Worm (Caenorhabditis elegans): Measurements from ENCODE around the gene B0280.11.

ce11 chrIII:7140228-7140710 is 2.2 kb upstream of the B0280.11 start:
- TF ChIP-seq T22C8.4 (GFP tag; IDR thresholded peaks at IDR 0.05) (no peak), cog-1 (tag; optimal IDR thresholded peaks at IDR 0.05) (no peak), flt-1 (GFP tag; IDR thresholded peaks at IDR 0.05) (peak; percentile 63; the same call in 1 of the 2 replicates), tab-1 (GFP tag; IDR thresholded peaks at IDR 0.05) (no peak), ref-1 (GFP tag; conservative IDR thresholded peaks at IDR 0.05) (no peak), klf-2 (GFP tag; conservative IDR thresholded peaks at IDR 0.05) (no peak), ztf-29 (GFP tag; IDR thresholded peaks at IDR 0.05) (no peak)
